Fruit fly (Drosophila melanogaster) whole organism, embryonic: ENCODE results near the gene Rpn9.

Source experiments
- ATbp ChIP-seq: fragments of 200-800 bp; sonication (Bioruptor generic); optimal IDR thresholded peaks from 2 replicates; lab custom pipeline; 2017; ENCODE audit warnings: missing biosample characterization, mild to moderate bottlenecking, missing genetic modification characterization, missing genetic modification reagents
- Atf3 ChIP-seq: fragments of 200-800 bp; sonication (Bioruptor generic); optimal IDR thresholded peaks from 3 replicates; lab custom pipeline; 2016; ENCODE audit warnings: missing biosample characterization, missing genetic modification characterization
- CG10209 ChIP-seq: fragments of 200-800 bp; sonication (Bioruptor generic); optimal IDR thresholded peaks from 3 replicates; lab custom pipeline; 2017; ENCODE audit warnings: missing biosample characterization, mild to moderate bottlenecking, missing genetic modification characterization, missing genetic modification reagents
- CG14014 ChIP-seq: fragments of 200-800 bp; sonication (Bioruptor generic); IDR thresholded peaks from 2 replicates; pipeline ENCODE4 v1.3.6; 2022; ENCODE audit warnings: missing biosample characterization, missing genetic modification characterization
- CG1529 ChIP-seq: fragments of 200-800 bp; sonication (Bioruptor generic); optimal IDR thresholded peaks from 3 replicates; lab custom pipeline; 2018; ENCODE audit warnings: missing biosample characterization, missing genetic modification characterization
- CG17361 ChIP-seq: fragments of 200-800 bp; sonication (Bioruptor generic); IDR thresholded peaks from 3 replicates; pipeline ENCODE4 v1.3.6; 2022; ENCODE audit warnings: missing biosample characterization, missing genetic modification characterization
- CG18262 ChIP-seq: fragments of 200-800 bp; optimal IDR thresholded peaks from 3 replicates; lab custom pipeline; 2019; ENCODE audit warnings: missing biosample characterization, mild to moderate bottlenecking, missing genetic modification characterization, moderate library complexity
- CG18599 ChIP-seq: fragments of 200-800 bp; sonication (Bioruptor generic); optimal IDR thresholded peaks from 3 replicates; lab custom pipeline; 2017; ENCODE audit warnings: missing biosample characterization, missing genetic modification characterization, mild to moderate bottlenecking, moderate library complexity, missing genetic modification reagents
- CG2116 ChIP-seq: fragments of 200-800 bp; sonication (Bioruptor generic); optimal IDR thresholded peaks from 3 replicates; lab custom pipeline; 2018; ENCODE audit warnings: missing biosample characterization, mild to moderate bottlenecking, missing genetic modification characterization
- CG30431 ChIP-seq: fragments of 200-800 bp; sonication (Bioruptor generic); optimal IDR thresholded peaks from 2 replicates; lab custom pipeline; 2017; ENCODE audit warnings: missing biosample characterization, missing genetic modification characterization
- CG31224 ChIP-seq: fragments of 200-800 bp; sonication (Bioruptor generic); IDR thresholded peaks from 2 replicates; pipeline ENCODE4 v1.3.6; 2022; ENCODE audit warnings: missing biosample characterization, missing genetic modification characterization
- CG32532 ChIP-seq: fragments of 200-800 bp; sonication (Bioruptor generic); IDR thresholded peaks from 2 replicates; pipeline ENCODE4 v1.3.6; 2022; ENCODE audit warnings: missing biosample characterization, missing genetic modification characterization
- CG32772 ChIP-seq: fragments of 200-800 bp; sonication (Bioruptor generic); IDR thresholded peaks from 2 replicates; pipeline ENCODE4 v1.3.6; 2022; ENCODE audit warnings: missing biosample characterization, missing genetic modification characterization
- CG42726 ChIP-seq: fragments of 200-800 bp; sonication (Bioruptor generic); IDR thresholded peaks from 2 replicates; pipeline ENCODE4 v1.3.6; 2022; ENCODE audit warnings: missing biosample characterization, missing genetic modification characterization; ENCODE audit not compliant: partially characterized antibody
- CG43689 ChIP-seq: fragments of 200-800 bp; sonication (Bioruptor generic); IDR thresholded peaks from 2 replicates; pipeline ENCODE4 v1.3.6; 2022; ENCODE audit warnings: missing biosample characterization, missing genetic modification characterization
- CG4707 ChIP-seq: fragments of 200-800 bp; sonication (Bioruptor generic); optimal IDR thresholded peaks from 2 replicates; lab custom pipeline; 2018; ENCODE audit warnings: missing biosample characterization, mild to moderate bottlenecking, missing genetic modification characterization, moderate library complexity
- CG6654 ChIP-seq: fragments of 200-800 bp; sonication (Bioruptor generic); optimal IDR thresholded peaks from 2 replicates; lab custom pipeline; 2017; ENCODE audit warnings: missing biosample characterization, mild to moderate bottlenecking, missing genetic modification characterization
- CG7372 ChIP-seq: fragments of 200-800 bp; sonication (Bioruptor generic); IDR thresholded peaks from 2 replicates; pipeline ENCODE4 v1.3.6; 2022; ENCODE audit warnings: missing biosample characterization, missing genetic modification characterization
- CoRest ChIP-seq: fragments of 200-800 bp; sonication (Bioruptor generic); optimal IDR thresholded peaks from 3 replicates; lab custom pipeline; 2018; ENCODE audit warnings: missing biosample characterization, mild to moderate bottlenecking, missing genetic modification characterization, moderate library complexity
- D19B ChIP-seq: fragments of 200-800 bp; sonication (Bioruptor generic); optimal IDR thresholded peaks from 2 replicates; lab custom pipeline; 2017; ENCODE audit warnings: missing biosample characterization, mild to moderate bottlenecking, missing genetic modification characterization
- Dbx ChIP-seq: fragments of 200-800 bp; sonication (Bioruptor generic); IDR thresholded peaks from 3 replicates; pipeline ENCODE4 v1.3.6; 2022; ENCODE audit warnings: missing biosample characterization, missing genetic modification characterization
- Dp ChIP-seq: fragments of 200-800 bp; sonication (Bioruptor generic); optimal IDR thresholded peaks from 2 replicates; lab custom pipeline; 2018; ENCODE audit warnings: missing biosample characterization, mild to moderate bottlenecking, missing genetic modification characterization, moderate library complexity
- Eip74EF ChIP-seq, 2 experiments: fragments of 200-800 bp in 1 of 2; fragments of >200 bp in 1 of 2; sonication (Bioruptor generic) in 1 of 2; optimal IDR thresholded peaks; 2 replicates each; lab custom pipeline; 2017 to 2019; ENCODE audit warnings: missing biosample characterization in 2 of 2, missing genetic modification characterization in 2 of 2, mild to moderate bottlenecking in 1 of 2, moderate library complexity in 1 of 2
- GATAe ChIP-seq: fragments of 200-800 bp; sonication (Bioruptor generic); conservative IDR thresholded peaks from 2 replicates; pipeline ENCODE4 v1.3.6; 2022; ENCODE audit warnings: missing biosample characterization, missing genetic modification characterization
- Hmx ChIP-seq: fragments of 200-800 bp; sonication (Bioruptor generic); optimal IDR thresholded peaks from 2 replicates; lab custom pipeline; 2016; ENCODE audit warnings: missing biosample characterization, missing genetic modification characterization
- Lpt ChIP-seq: fragments of >200 bp; optimal IDR thresholded peaks from 2 replicates; lab custom pipeline; 2018; ENCODE audit warnings: missing biosample characterization, missing genetic modification characterization
- MESR4 ChIP-seq: fragments of 200-800 bp; sonication (Bioruptor generic); optimal IDR thresholded peaks from 2 replicates; lab custom pipeline; 2018; ENCODE audit warnings: missing biosample characterization, mild to moderate bottlenecking, missing genetic modification characterization, moderate library complexity
- Neu2 ChIP-seq: fragments of 200-800 bp; sonication (Bioruptor generic); optimal IDR thresholded peaks from 3 replicates; lab custom pipeline; 2016; ENCODE audit warnings: missing biosample characterization, missing genetic modification characterization, borderline replicate concordance
- Nf-YC ChIP-seq: fragments of 200-800 bp; optimal IDR thresholded peaks from 3 replicates; lab custom pipeline; 2019; ENCODE audit warnings: missing biosample characterization, mild to moderate bottlenecking, missing genetic modification characterization, moderate library complexity
- Poxn ChIP-seq: fragments of 200-800 bp; sonication (Bioruptor generic); IDR thresholded peaks from 2 replicates; pipeline ENCODE4 v1.3.6; 2022; ENCODE audit warnings: missing biosample characterization, missing genetic modification characterization
- Ravus ChIP-seq: fragments of 200-800 bp; sonication (Bioruptor generic); IDR thresholded peaks from 2 replicates; pipeline ENCODE4 v1.3.6; 2022; ENCODE audit warnings: missing biosample characterization, missing genetic modification characterization
- Six4 ChIP-seq: fragments of 200-800 bp; sonication (Bioruptor generic); optimal IDR thresholded peaks from 2 replicates; lab custom pipeline; 2016; ENCODE audit warnings: missing biosample characterization, missing genetic modification characterization
- Tbp ChIP-seq: fragments of >200 bp; optimal IDR thresholded peaks from 2 replicates; lab custom pipeline; 2018; ENCODE audit warnings: missing biosample characterization, missing genetic modification characterization
- az2 ChIP-seq: fragments of 200-800 bp; sonication (Bioruptor generic); optimal IDR thresholded peaks from 3 replicates; lab custom pipeline; 2016; ENCODE audit warnings: missing biosample characterization, missing genetic modification characterization
- chn ChIP-seq: fragments of 200-800 bp; sonication (Bioruptor generic); optimal IDR thresholded peaks from 2 replicates; lab custom pipeline; 2016; ENCODE audit warnings: missing biosample characterization, missing genetic modification characterization
- crc ChIP-seq: fragments of 200-800 bp; sonication (Bioruptor generic); optimal IDR thresholded peaks from 2 replicates; lab custom pipeline; 2016; ENCODE audit warnings: missing biosample characterization, missing genetic modification characterization
- fd102C ChIP-seq: fragments of 200-800 bp; sonication (Bioruptor generic); optimal IDR thresholded peaks from 2 replicates; lab custom pipeline; 2018; ENCODE audit warnings: missing biosample characterization, mild to moderate bottlenecking, missing genetic modification characterization, moderate library complexity
- h ChIP-seq: fragments of >200 bp; optimal IDR thresholded peaks from 2 replicates; lab custom pipeline; 2017
- hbn ChIP-seq: fragments of 200-800 bp; sonication (Bioruptor generic); IDR thresholded peaks from 2 replicates; pipeline ENCODE4 v1.3.6; 2022; ENCODE audit warnings: missing biosample characterization, missing genetic modification characterization; ENCODE audit not compliant: partially characterized antibody
- lola ChIP-seq, 3 experiments: fragments of >200 bp in 2 of 3; fragments of 200-800 bp in 1 of 3; sonication (Bioruptor generic) in 1 of 3; optimal IDR thresholded peaks; 2 replicates each; lab custom pipeline; 2017 to 2019; ENCODE audit warnings: missing biosample characterization in 3 of 3, missing genetic modification characterization in 3 of 3, mild to moderate bottlenecking in 1 of 3, moderate library complexity in 1 of 3
- lov ChIP-seq, 2 experiments: fragments of 200-800 bp in 1 of 2; fragments of >200 bp in 1 of 2; sonication (Bioruptor generic) in 1 of 2; IDR thresholded peaks in 1 of 2; optimal IDR thresholded peaks in 1 of 2; 2 replicates in 1 of 2; 3 replicates in 1 of 2; pipeline versions ENCODE4 v1.3.6 to Lab custom; 2017 to 2022; ENCODE audit warnings: missing biosample characterization in 1 of 2, missing genetic modification characterization in 1 of 2
- prd ChIP-seq, 3 experiments: fragments of >200 bp in 2 of 3; fragments of 200-800 bp in 1 of 3; sonication (Bioruptor generic) in 1 of 3; optimal IDR thresholded peaks in 2 of 3; IDR thresholded peaks in 1 of 3; 2 replicates in 2 of 3; 3 replicates in 1 of 3; pipeline versions ENCODE4 v1.3.6 to Lab custom; 2017 to 2022; ENCODE audit warnings: missing biosample characterization in 1 of 3, missing genetic modification characterization in 1 of 3
- shn ChIP-seq: fragments of 200-800 bp; sonication (Bioruptor generic); optimal IDR thresholded peaks from 3 replicates; lab custom pipeline; 2016; ENCODE audit warnings: missing biosample characterization, missing genetic modification characterization
- sim ChIP-seq: fragments of 200-800 bp; sonication (Bioruptor generic); IDR thresholded peaks from 2 replicates; pipeline ENCODE4 v1.3.6; 2022; ENCODE audit warnings: missing biosample characterization, missing genetic modification characterization
- sr ChIP-seq: fragments of 200-800 bp; sonication (Bioruptor generic); IDR thresholded peaks from 3 replicates; pipeline ENCODE4 v1.3.6; 2022; ENCODE audit warnings: missing biosample characterization, missing genetic modification characterization
- sug ChIP-seq: fragments of 200-800 bp; optimal IDR thresholded peaks from 2 replicates; lab custom pipeline; 2019; ENCODE audit warnings: missing biosample characterization, mild to moderate bottlenecking, missing genetic modification characterization, moderate library complexity
- tll ChIP-seq, 2 experiments: fragments of 200-800 bp in 1 of 2; fragments of >200 bp in 1 of 2; sonication (Bioruptor generic) in 1 of 2; optimal IDR thresholded peaks; 2 replicates each; lab custom pipeline; 2017 to 2019; ENCODE audit warnings: missing biosample characterization in 2 of 2, missing genetic modification characterization in 2 of 2, mild to moderate bottlenecking in 1 of 2, moderate library complexity in 1 of 2
- tx ChIP-seq: fragments of 200-800 bp; sonication (Bioruptor generic); optimal IDR thresholded peaks from 2 replicates; lab custom pipeline; 2016; ENCODE audit warnings: missing biosample characterization, missing genetic modification characterization

Gene Rpn9

DNA sequence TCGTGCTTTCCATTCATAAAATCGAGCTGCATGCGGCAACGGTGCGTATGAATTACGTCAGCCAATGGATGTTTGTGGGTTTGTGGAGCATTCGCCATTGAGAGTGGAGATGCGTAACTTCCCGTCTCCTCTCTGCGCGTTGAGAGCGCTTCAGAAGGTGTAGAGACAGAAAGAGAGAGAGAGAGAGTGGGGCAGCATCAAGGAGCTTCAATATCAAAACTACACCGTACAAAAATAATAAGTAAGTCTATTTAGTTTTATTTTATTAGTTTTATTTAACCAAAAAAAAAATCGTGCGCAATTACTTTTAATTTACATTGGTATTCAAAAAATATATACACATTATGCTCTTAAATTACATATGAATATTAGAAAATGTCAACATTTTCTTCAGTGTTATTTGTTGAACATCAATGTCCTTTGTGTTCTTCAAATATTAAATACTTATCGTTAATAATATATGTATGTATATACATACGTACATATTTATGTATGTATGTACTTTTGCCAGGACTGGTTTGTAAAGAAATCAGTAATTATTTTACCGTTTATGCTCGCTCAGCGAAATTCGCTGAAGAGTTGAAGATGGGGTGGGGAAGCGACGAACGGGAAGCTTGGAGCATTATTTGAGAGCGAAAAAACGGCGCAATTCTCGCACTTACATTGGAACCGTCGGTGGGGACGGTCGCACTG lies 10.4 kb downstream of the Rpn9 start, which contains the start of gene CG10365 (continued):
- TF ChIP-seq crc (GFP tag; lab: Kevin White, UChicago) (no peak), Ravus (GFP tag; lab: Robert Waterston, UW) (peak; percentile 76), Six4 (peak; percentile 49), shn (no peak), MESR4 (GFP tag; lab: Kevin White, UChicago) (no peak), ATbp (GFP tag; lab: Kevin White, UChicago) (peak; percentile 46), CG18262 (tag; lab: Kevin White, UChicago) (peak; percentile 78), Tbp (GFP tag; lab: Kevin White, UChicago) (no peak), CG32532 (GFP tag; lab: Robert Waterston, UW) (peak; percentile 91), Dp (GFP tag; lab: Kevin White, UChicago) (no peak), tll (GFP tag; optimal IDR thresholded peaks at IDR 0.05; lab: Kevin White, UChicago) (no peak), Atf3 (GFP tag; lab: Kevin White, UChicago) (no peak), CG10209 (GFP tag; lab: Kevin White, UChicago) (peak; percentile 86), CoRest (tag; lab: Kevin White, UChicago) (peak; percentile 93), Lpt (GFP tag; lab: Kevin White, UChicago) (no peak), prd (optimal IDR thresholded peaks at IDR 0.05; lab: Kevin White, UChicago) (no peak), prd (GFP tag; IDR thresholded peaks at IDR 0.05; lab: Robert Waterston, UW) (peak; percentile 77), CG14014 (GFP tag; lab: Robert Waterston, UW) (peak; percentile 92), chn (GFP tag; lab: Kevin White, UChicago) (no peak), sim (peak; percentile 64; the same call in 1 of the 2 replicates), az2 (peak; percentile 81), Hmx (GFP tag; lab: Kevin White, UChicago) (no peak), fd102C (GFP tag; lab: Kevin White, UChicago) (no peak), CG30431 (GFP tag; lab: Kevin White, UChicago) (no peak), Nf-YC (peak; percentile 64), tx (GFP tag; lab: Kevin White, UChicago) (no peak), D19B (GFP tag; lab: Kevin White, UChicago) (peak; percentile 61), sr (GFP tag; lab: Robert Waterston, UW) (0 out of 3 replicates have a peak, but pooled peaks have one; percentile 22), GATAe (peak; percentile 30; the same call in 1 of the 2 replicates), CG4707 (no peak), CG42726 (no peak), CG7372 (GFP tag; lab: Robert Waterston, UW) (peak; percentile 56; the same call in 1 of the 2 replicates), hbn (GFP tag; lab: Robert Waterston, UW) (no peak), CG43689 (GFP tag; lab: Robert Waterston, UW) (peak; percentile 59), lola (GFP tag; optimal IDR thresholded peaks at IDR 0.05; lab: Kevin White, UChicago) (peak in 1 of 3 experiments; percentile 39), Poxn (GFP tag; lab: Robert Waterston, UW) (peak; percentile 54; the same call in 1 of the 2 replicates), CG32772 (peak; percentile 85), CG18599 (GFP tag; lab: Kevin White, UChicago) (peak; percentile 95), h (lab: Kevin White, UChicago) (no peak), CG17361 (peak; percentile 92), CG2116 (peak; percentile 56), CG1529 (GFP tag; lab: Kevin White, UChicago) (peak; percentile 17), Dbx (GFP tag; lab: Robert Waterston, UW) (peak; percentile 85), sug (tag; lab: Kevin White, UChicago) (peak; percentile 36), Neu2 (no peak), Eip74EF (GFP tag; optimal IDR thresholded peaks at IDR 0.05; lab: Kevin White, UChicago) (peak in 1 of 2 experiments; percentile 93), CG31224 (GFP tag; lab: Robert Waterston, UW) (no peak), lov (optimal IDR thresholded peaks at IDR 0.05; lab: Kevin White, UChicago) (no peak), lov (GFP tag; IDR thresholded peaks at IDR 0.05; lab: Robert Waterston, UW) (no peak), CG6654 (GFP tag; lab: Kevin White, UChicago) (peak; percentile 5)
